Worm (Caenorhabditis elegans) whole organism, L2 larva: ENCODE measurements around the gene C06B3.16.

ENCODE experiments used
- C34F6.9 ChIP-seq: fragments of 150-350 bp; optimal IDR thresholded peaks from 2 replicates; lab custom pipeline; 2014; ENCODE audit warnings: missing biosample characterization, missing genetic modification characterization
- F13H6.1 ChIP-seq: sonication (generic microtip); optimal IDR thresholded peaks from 2 replicates; lab custom pipeline; 2016; ENCODE audit warnings: missing genetic modification characterization, missing compliant biosample characterization
- Y55F3AM.14 ChIP-seq: fragments of 200-800 bp; sonication (Bioruptor generic); optimal IDR thresholded peaks from 2 replicates; lab custom pipeline; 2018; ENCODE audit warnings: mild to moderate bottlenecking, missing genetic modification characterization, missing compliant biosample characterization
- alr-1 ChIP-seq: fragments of 150-350 bp; optimal IDR thresholded peaks from 2 replicates; lab custom pipeline; 2014; ENCODE audit warnings: missing biosample characterization, missing genetic modification characterization
- ama-1 ChIP-seq: fragments of 150-350 bp; optimal IDR thresholded peaks from 2 replicates; lab custom pipeline; 2018; ENCODE audit warnings: inconsistent platforms
- blmp-1 ChIP-seq: sonication (generic microtip); optimal IDR thresholded peaks from 2 replicates; lab custom pipeline; 2017; ENCODE audit warnings: missing genetic modification characterization, mild to moderate bottlenecking, missing compliant biosample characterization, antibody characterized with exemption, moderate library complexity; ENCODE audit not compliant: insufficient read depth
- ceh-16 ChIP-seq: fragments of 150-350 bp; optimal IDR thresholded peaks from 2 replicates; lab custom pipeline; 2014; ENCODE audit warnings: missing biosample characterization, missing genetic modification characterization
- crh-2 ChIP-seq: sonication (generic microtip); optimal IDR thresholded peaks from 2 replicates; lab custom pipeline; 2017; ENCODE audit warnings: missing biosample characterization, missing genetic modification characterization
- dmd-4 ChIP-seq: sonication (generic microtip); optimal IDR thresholded peaks from 2 replicates; lab custom pipeline; 2017; ENCODE audit warnings: missing biosample characterization, missing genetic modification characterization
- egl-27 ChIP-seq: sonication (generic microtip); optimal IDR thresholded peaks from 3 replicates; lab custom pipeline; 2017; ENCODE audit warnings: missing biosample characterization, missing genetic modification reagents, missing genetic modification characterization
- fos-1 ChIP-seq: fragments of 150-350 bp; optimal IDR thresholded peaks from 2 replicates; lab custom pipeline; 2014; ENCODE audit warnings: missing biosample characterization, missing genetic modification characterization
- gmeb-1 ChIP-seq: fragments of 150-350 bp; optimal IDR thresholded peaks from 2 replicates; lab custom pipeline; 2014; ENCODE audit warnings: missing biosample characterization, missing genetic modification characterization
- lin-11 ChIP-seq: fragments of 150-350 bp; sonication (generic microtip); optimal IDR thresholded peaks from 2 replicates; lab custom pipeline; 2014; ENCODE audit warnings: missing biosample characterization, missing genetic modification characterization, inconsistent platforms, mixed read lengths
- lin-13 ChIP-seq: fragments of 150-350 bp; optimal IDR thresholded peaks from 2 replicates; lab custom pipeline; 2014; ENCODE audit warnings: missing biosample characterization, missing genetic modification reagents, missing genetic modification characterization
- lin-39 ChIP-seq: fragments of 150-350 bp; optimal IDR thresholded peaks from 2 replicates; lab custom pipeline; 2014; ENCODE audit warnings: missing biosample characterization, missing genetic modification reagents, missing genetic modification characterization
- lsy-2 ChIP-seq, 2 experiments: fragments of 150-350 bp in 1 of 2; sonication (generic microtip) in 1 of 2; optimal IDR thresholded peaks; 2 replicates each; lab custom pipeline; 2014 to 2017; ENCODE audit warnings: missing biosample characterization in 2 of 2, missing genetic modification characterization in 2 of 2
- mab-5 ChIP-seq: fragments of 150-350 bp; optimal IDR thresholded peaks from 2 replicates; lab custom pipeline; 2014; ENCODE audit warnings: missing biosample characterization, missing genetic modification characterization
- mdl-1 ChIP-seq, 2 experiments: fragments of 150-350 bp in 1 of 2; sonication (generic microtip) in 1 of 2; optimal IDR thresholded peaks; 2 replicates each; lab custom pipeline; 2017; ENCODE audit warnings: missing biosample characterization in 2 of 2, missing genetic modification characterization in 2 of 2
- nhr-10 ChIP-seq: sonication (generic microtip); optimal IDR thresholded peaks from 2 replicates; lab custom pipeline; 2017; ENCODE audit warnings: missing biosample characterization, missing genetic modification characterization
- nhr-11 ChIP-seq: fragments of 150-350 bp; optimal IDR thresholded peaks from 2 replicates; lab custom pipeline; 2014; ENCODE audit warnings: missing biosample characterization, missing genetic modification characterization
- nhr-12 ChIP-seq: fragments of 150-350 bp; optimal IDR thresholded peaks from 2 replicates; lab custom pipeline; 2014; ENCODE audit warnings: missing biosample characterization, missing genetic modification characterization
- nhr-21 ChIP-seq: fragments of 150-350 bp; optimal IDR thresholded peaks from 2 replicates; lab custom pipeline; 2014; ENCODE audit warnings: missing biosample characterization, missing genetic modification characterization
- nhr-237 ChIP-seq: fragments of 150-350 bp; optimal IDR thresholded peaks from 2 replicates; lab custom pipeline; 2014; ENCODE audit warnings: missing biosample characterization, missing genetic modification characterization
- nhr-6 ChIP-seq: fragments of 150-350 bp; optimal IDR thresholded peaks from 2 replicates; lab custom pipeline; 2014; ENCODE audit warnings: missing biosample characterization, missing genetic modification characterization
- peb-1 ChIP-seq: fragments of 150-350 bp; optimal IDR thresholded peaks from 2 replicates; lab custom pipeline; 2014; ENCODE audit warnings: missing biosample characterization, missing genetic modification characterization
- sem-4 ChIP-seq: fragments of 150-350 bp; optimal IDR thresholded peaks from 2 replicates; lab custom pipeline; 2014; ENCODE audit warnings: missing biosample characterization, missing genetic modification reagents, missing genetic modification characterization
- skn-1 ChIP-seq: sonication (generic microtip); optimal IDR thresholded peaks from 2 replicates; lab custom pipeline; 2017; ENCODE audit warnings: missing biosample characterization, missing genetic modification characterization
- sma-3 ChIP-seq: sonication (generic microtip); optimal IDR thresholded peaks from 2 replicates; lab custom pipeline; 2016; ENCODE audit warnings: missing genetic modification reagents, missing genetic modification characterization, missing compliant biosample characterization
- sma-9 ChIP-seq, 2 experiments: fragments of 150-350 bp in 1 of 2; sonication (generic microtip) in 1 of 2; optimal IDR thresholded peaks; 2 replicates each; lab custom pipeline; 2014 to 2016; ENCODE audit warnings: missing genetic modification characterization in 2 of 2, mild to moderate bottlenecking in 1 of 2, missing biosample characterization in 1 of 2, missing compliant biosample characterization in 1 of 2, missing genetic modification reagents in 1 of 2, moderate library complexity in 1 of 2
- snpc-4 ChIP-seq: fragments of 150-350 bp; optimal IDR thresholded peaks from 2 replicates; lab custom pipeline; 2014; ENCODE audit warnings: missing biosample characterization, missing genetic modification characterization
- unc-55 ChIP-seq: fragments of 150-350 bp; sonication (generic microtip); optimal IDR thresholded peaks from 3 replicates; lab custom pipeline; 2014; ENCODE audit warnings: missing biosample characterization, missing genetic modification reagents, missing genetic modification characterization
- zag-1 ChIP-seq: fragments of 150-350 bp; optimal IDR thresholded peaks from 2 replicates; lab custom pipeline; 2014; ENCODE audit warnings: missing biosample characterization, missing genetic modification characterization
- ztf-1 ChIP-seq: fragments of 200-800 bp; sonication (Bioruptor generic); conservative IDR thresholded peaks from 2 replicates; pipeline ENCODE4 v1.3.6; 2022; ENCODE audit warnings: missing genetic modification characterization, missing compliant biosample characterization
- ztf-11 ChIP-seq: sonication (generic microtip); optimal IDR thresholded peaks from 2 replicates; lab custom pipeline; 2017; ENCODE audit warnings: missing biosample characterization, missing genetic modification characterization
- ztf-4 ChIP-seq: fragments of 150-350 bp; optimal IDR thresholded peaks from 2 replicates; lab custom pipeline; 2014; ENCODE audit warnings: missing biosample characterization, missing genetic modification characterization

The C06B3.16 gene

DNA sequence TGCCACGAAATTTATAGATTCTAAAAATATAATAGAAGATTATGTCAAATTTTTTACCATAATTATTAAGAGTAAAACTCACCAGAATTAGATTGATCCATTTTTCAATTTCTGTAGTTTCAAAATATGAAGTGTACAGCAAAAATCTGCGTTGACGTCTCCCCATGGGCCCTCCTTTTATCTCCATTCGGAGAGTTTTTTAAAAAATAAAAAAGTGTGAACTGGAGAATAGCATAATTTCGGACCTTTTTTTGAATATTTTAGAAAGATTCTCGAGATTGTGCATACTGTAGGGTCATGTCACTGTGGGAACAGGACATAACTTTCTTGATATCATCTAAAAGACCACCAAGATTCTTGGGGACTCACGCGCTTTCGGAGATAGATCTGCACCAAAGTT is 10.8 kb downstream of the C06B3.16 start, which contains the start of gene dpr-1:
Gene dpr-1, minus strand, starts transcription at position 101 of the 400 bp plus-strand sequence.
- TF ChIP-seq C34F6.9 (no peak), F13H6.1 (no peak), sma-3 (GFP tag; lab: Kevin White, UChicago) (no peak), ceh-16 (tag; lab: Kevin White, UChicago) (no peak), lin-39 (no peak), snpc-4 (tag; lab: Kevin White, UChicago) (no peak), alr-1 (tag; lab: Kevin White, UChicago) (no peak), mab-5 (tag; lab: Kevin White, UChicago) (no peak), skn-1 (tag; lab: Kevin White, UChicago) (no peak), blmp-1 (tag; lab: Kevin White, UChicago) (no peak), ztf-1 (GFP tag; lab: Robert Waterston, UW) (no peak), lin-13 (GFP tag; lab: Kevin White, UChicago) (no peak), fos-1 (tag; lab: Kevin White, UChicago) (no peak), nhr-6 (tag; lab: Kevin White, UChicago) (no peak), peb-1 (tag; lab: Kevin White, UChicago) (no peak), Y55F3AM.14 (GFP tag; lab: Kevin White, UChicago) (no peak), nhr-10 (no peak), nhr-21 (tag; lab: Kevin White, UChicago) (no peak)

- TF ChIP-seq fos-1 (tag; lab: Kevin White, UChicago) (no peak), crh-2 (tag; lab: Kevin White, UChicago) (no peak), ama-1 (no peak), nhr-10 (no peak), dmd-4 (tag; lab: Kevin White, UChicago) (no peak), lin-13 (GFP tag; lab: Kevin White, UChicago) (no peak), peb-1 (tag; lab: Kevin White, UChicago) (no peak), sem-4 (no peak), egl-27 (tag; lab: Kevin White, UChicago) (no peak), ztf-4 (tag; lab: Kevin White, UChicago) (no peak), ztf-11 (tag; lab: Kevin White, UChicago) (no peak), alr-1 (tag; lab: Kevin White, UChicago) (no peak), sma-9 (GFP tag; optimal IDR thresholded peaks at IDR 0.05; lab: Kevin White, UChicago) (no peak), sma-9 (tag; optimal IDR thresholded peaks at IDR 0.05; lab: Kevin White, UChicago) (no peak), nhr-237 (tag; lab: Kevin White, UChicago) (no peak)
Observed at ce11 chrV:13946385-13947019, 15.2 kb downstream of the C06B3.16 start, which contains the start of the genes srx-10 and clec-226. Gene srx-10 (minus strand): TSS chrV:13946485. Gene clec-226 (plus strand): TSS chrV:13946969.

ce11 chrV:13949010-13949409 is 17.7 kb downstream of the C06B3.16 start, which contains the start of gene R10D12.6:
Gene R10D12.6 (plus strand): TSS chrV:13949310.
- TF ChIP-seq unc-55 = no peak
- TF ChIP-seq fos-1 (tag; lab: Kevin White, UChicago) = peak; percentile 27
- no peak for TF ChIP-seq lsy-2 (tag; optimal IDR thresholded peaks at IDR 0.05; lab: Kevin White, UChicago)

ce11 chrV:13949752-13950151 is 18.4 kb downstream of the C06B3.16 start, which contains the start of gene R10D12.7:
Gene R10D12.7 (plus strand): TSS chrV:13950052.
- no peak for TF ChIP-seq peb-1 (tag; lab: Kevin White, UChicago)
- no peak for TF ChIP-seq blmp-1 (tag; lab: Kevin White, UChicago)
- no peak for TF ChIP-seq C34F6.9
- TF ChIP-seq zag-1 (tag; lab: Kevin White, UChicago) = no peak
- no peak for TF ChIP-seq nhr-6 (tag; lab: Kevin White, UChicago)
- no peak for TF ChIP-seq mdl-1 (tag; optimal IDR thresholded peaks at IDR 0.05; lab: Kevin White, UChicago)
- no peak for TF ChIP-seq Y55F3AM.14 (GFP tag; lab: Kevin White, UChicago)
- TF ChIP-seq gmeb-1 (tag; lab: Kevin White, UChicago) = no peak
- no peak for TF ChIP-seq nhr-11 (tag; lab: Kevin White, UChicago)
- no peak for TF ChIP-seq ceh-16 (tag; lab: Kevin White, UChicago)
- no peak for TF ChIP-seq nhr-21 (tag; lab: Kevin White, UChicago)
- TF ChIP-seq lin-11 = no peak
- TF ChIP-seq nhr-12 (tag; lab: Kevin White, UChicago) = no peak
- TF ChIP-seq fos-1 (tag; lab: Kevin White, UChicago) = no peak
- TF ChIP-seq, all 48 proteins: peak for 0
